Worm (Caenorhabditis elegans) whole organism, L4 larva: ENCODE measurements around the gene slcf-2.

Source experiments
- D1046.2 ChIP-seq: fragments of 200-800 bp; sonication (Bioruptor generic); IDR thresholded peaks from 2 replicates; pipeline ENCODE4 v1.3.6; 2022; ENCODE audit warnings: missing genetic modification characterization, missing compliant biosample characterization
- F26F4.8 ChIP-seq: fragments of 200-800 bp; sonication (Bioruptor generic); conservative IDR thresholded peaks from 2 replicates; pipeline ENCODE4 v1.3.6; 2022; ENCODE audit warnings: missing genetic modification characterization, missing compliant biosample characterization
- F49E8.2 ChIP-seq: sonication (generic microtip); optimal IDR thresholded peaks from 2 replicates; lab custom pipeline; 2016; ENCODE audit warnings: missing compliant biosample characterization, mild to moderate bottlenecking, missing genetic modification characterization, borderline replicate concordance
- T26A8.4 ChIP-seq: fragments of 200-800 bp; sonication (Bioruptor generic); IDR thresholded peaks from 2 replicates; pipeline ENCODE4 v1.3.6; 2022; ENCODE audit warnings: missing genetic modification characterization, missing compliant biosample characterization
- Y48G9A.11 ChIP-seq: fragments of 200-800 bp; sonication (Bioruptor generic); IDR thresholded peaks from 2 replicates; pipeline ENCODE4 v1.3.6; 2022; ENCODE audit warnings: missing genetic modification reagents, missing genetic modification characterization, missing compliant biosample characterization
- ama-1 ChIP-seq: fragments of 150-350 bp; optimal IDR thresholded peaks from 2 replicates; lab custom pipeline; 2014; ENCODE audit warnings: inconsistent platforms, mixed read lengths
- attf-4 ChIP-seq: sonication (generic microtip); optimal IDR thresholded peaks from 3 replicates; lab custom pipeline; 2017; ENCODE audit warnings: missing biosample characterization, missing genetic modification characterization
- ceh-20 ChIP-seq: fragments of 200-800 bp; sonication (Bioruptor generic); IDR thresholded peaks from 2 replicates; pipeline ENCODE4 v1.3.6; 2022; ENCODE audit warnings: missing genetic modification reagents, missing genetic modification characterization, missing compliant biosample characterization
- ceh-28 ChIP-seq: fragments of 150-350 bp; optimal IDR thresholded peaks from 2 replicates; lab custom pipeline; 2014; ENCODE audit warnings: missing biosample characterization, missing genetic modification reagents, missing genetic modification characterization
- ceh-62 ChIP-seq: sonication (generic microtip); optimal IDR thresholded peaks from 2 replicates; lab custom pipeline; 2017; ENCODE audit warnings: missing biosample characterization, missing genetic modification characterization
- ceh-82 ChIP-seq: sonication (generic microtip); optimal IDR thresholded peaks from 2 replicates; lab custom pipeline; 2017; ENCODE audit warnings: missing biosample characterization, missing genetic modification characterization
- ces-1 ChIP-seq: fragments of 150-350 bp; sonication (generic microtip); optimal IDR thresholded peaks from 4 replicates; lab custom pipeline; 2014; ENCODE audit warnings: missing biosample characterization, missing genetic modification reagents, missing genetic modification characterization
- cey-2 ChIP-seq: sonication (generic microtip); optimal IDR thresholded peaks from 3 replicates; lab custom pipeline; 2017; ENCODE audit warnings: missing genetic modification characterization, mild to moderate bottlenecking, missing compliant biosample characterization, antibody characterized with exemption, borderline replicate concordance; ENCODE audit not compliant: insufficient read depth
- ctbp-1 ChIP-seq: fragments of 200-800 bp; sonication (Bioruptor generic); IDR thresholded peaks from 2 replicates; pipeline ENCODE4 v1.3.6; 2022; ENCODE audit warnings: missing genetic modification reagents, missing genetic modification characterization, missing compliant biosample characterization
- daf-12 ChIP-seq: fragments of 150-350 bp; optimal IDR thresholded peaks from 2 replicates; lab custom pipeline; 2014; ENCODE audit warnings: missing biosample characterization, missing genetic modification reagents, missing genetic modification characterization
- daf-16 ChIP-seq, 3 experiments: sonication (generic microtip); optimal IDR thresholded peaks; 2 replicates each; lab custom pipeline; 2016 to 2017; ENCODE audit warnings: missing genetic modification characterization in 3 of 3, missing genetic modification reagents in 3 of 3, mild to moderate bottlenecking in 2 of 3, missing compliant biosample characterization in 2 of 3, missing biosample characterization in 1 of 3, moderate library complexity in 1 of 3
- daf-8 ChIP-seq: fragments of 200-800 bp; sonication (Bioruptor generic); IDR thresholded peaks from 2 replicates; pipeline ENCODE4 v1.3.6; 2022; ENCODE audit warnings: missing genetic modification characterization, missing compliant biosample characterization
- dmd-8 ChIP-seq: fragments of 200-800 bp; sonication (Bioruptor generic); IDR thresholded peaks from 2 replicates; pipeline ENCODE4 v1.3.6; 2022; ENCODE audit warnings: missing genetic modification characterization, missing compliant biosample characterization
- dmd-9 ChIP-seq: fragments of 200-800 bp; sonication (Bioruptor generic); IDR thresholded peaks from 2 replicates; pipeline ENCODE4 v1.3.6; 2022; ENCODE audit warnings: missing genetic modification reagents, missing genetic modification characterization, missing compliant biosample characterization
- duxl-1 ChIP-seq: sonication (generic microtip); optimal IDR thresholded peaks from 2 replicates; lab custom pipeline; 2016; ENCODE audit warnings: mild to moderate bottlenecking, missing genetic modification characterization, moderate library complexity, missing compliant biosample characterization; ENCODE audit not compliant: poor library complexity
- fkh-10 ChIP-seq: fragments of 150-350 bp; optimal IDR thresholded peaks from 2 replicates; lab custom pipeline; 2014; ENCODE audit warnings: missing biosample characterization, missing genetic modification reagents, missing genetic modification characterization
- hlh-30 ChIP-seq: sonication (generic microtip); optimal IDR thresholded peaks from 2 replicates; lab custom pipeline; 2017; ENCODE audit warnings: antibody characterized with exemption, mild to moderate bottlenecking, missing genetic modification characterization, missing compliant biosample characterization; ENCODE audit not compliant: insufficient read depth
- lin-13 ChIP-seq: fragments of 150-350 bp; optimal IDR thresholded peaks from 2 replicates; lab custom pipeline; 2014; ENCODE audit warnings: missing biosample characterization, missing genetic modification reagents, missing genetic modification characterization
- lin-39 ChIP-seq: fragments of 150-350 bp; optimal IDR thresholded peaks from 2 replicates; lab custom pipeline; 2014; ENCODE audit warnings: missing biosample characterization, missing genetic modification reagents, missing genetic modification characterization
- lir-3 ChIP-seq: sonication (generic microtip); optimal IDR thresholded peaks from 2 replicates; lab custom pipeline; 2016; ENCODE audit warnings: mild to moderate bottlenecking, missing genetic modification characterization, missing compliant biosample characterization
- mes-2 ChIP-seq: sonication (generic microtip); optimal IDR thresholded peaks from 2 replicates; lab custom pipeline; 2016; ENCODE audit warnings: missing genotype, mild to moderate bottlenecking, missing genetic modification characterization, missing compliant biosample characterization; ENCODE audit not compliant: poor library complexity, severe bottlenecking
- mxl-3 ChIP-seq: fragments of 200-800 bp; sonication (Bioruptor generic); optimal IDR thresholded peaks from 2 replicates; lab custom pipeline; 2018; ENCODE audit warnings: mild to moderate bottlenecking, missing genetic modification characterization, missing compliant biosample characterization
- nhr-41 ChIP-seq: fragments of 200-800 bp; sonication (Bioruptor generic); IDR thresholded peaks from 2 replicates; pipeline ENCODE4 v1.3.6; 2022; ENCODE audit warnings: missing genetic modification reagents, missing genetic modification characterization, missing compliant biosample characterization
- nhr-42 ChIP-seq: fragments of 200-800 bp; sonication (Bioruptor generic); IDR thresholded peaks from 2 replicates; pipeline ENCODE4 v1.3.6; 2022; ENCODE audit warnings: missing genetic modification characterization, missing compliant biosample characterization
- nhr-76 ChIP-seq: fragments of 150-350 bp; optimal IDR thresholded peaks from 2 replicates; lab custom pipeline; 2014; ENCODE audit warnings: missing biosample characterization, missing genetic modification characterization
- nhr-77 ChIP-seq: fragments of 150-350 bp; optimal IDR thresholded peaks from 2 replicates; lab custom pipeline; 2014; ENCODE audit warnings: missing biosample characterization, missing genetic modification characterization
- php-3 ChIP-seq: fragments of 200-800 bp; sonication (Bioruptor generic); IDR thresholded peaks from 2 replicates; pipeline ENCODE4 v1.3.6; 2022; ENCODE audit warnings: missing genetic modification reagents, missing genetic modification characterization, missing compliant biosample characterization
- pqm-1 ChIP-seq: sonication (generic microtip); optimal IDR thresholded peaks from 2 replicates; lab custom pipeline; 2017; ENCODE audit warnings: missing biosample characterization, missing genetic modification characterization
- sdz-12 ChIP-seq: fragments of 200-800 bp; sonication (Bioruptor generic); optimal IDR thresholded peaks from 2 replicates; lab custom pipeline; 2018; ENCODE audit warnings: mild to moderate bottlenecking, missing genetic modification characterization, missing compliant biosample characterization
- set-16 ChIP-seq: fragments of 200-800 bp; sonication (Bioruptor generic); IDR thresholded peaks from 2 replicates; pipeline ENCODE4 v1.3.6; 2022; ENCODE audit warnings: missing genetic modification reagents, missing genetic modification characterization, missing compliant biosample characterization
- skn-1 ChIP-seq: fragments of 150-350 bp; optimal IDR thresholded peaks from 2 replicates; lab custom pipeline; 2014; ENCODE audit warnings: missing biosample characterization, missing genetic modification characterization
- snpc-1.2 ChIP-seq: fragments of 200-800 bp; sonication (Bioruptor generic); IDR thresholded peaks from 2 replicates; pipeline ENCODE4 v1.3.6; 2022; ENCODE audit warnings: missing genetic modification reagents, missing genetic modification characterization, missing compliant biosample characterization
- tra-1 ChIP-seq: fragments of 200-800 bp; sonication (Bioruptor generic); IDR thresholded peaks from 2 replicates; pipeline ENCODE4 v1.3.6; 2022; ENCODE audit warnings: missing genetic modification reagents, missing genetic modification characterization, missing compliant biosample characterization
- unc-39 ChIP-seq: sonication (generic microtip); optimal IDR thresholded peaks from 2 replicates; lab custom pipeline; 2017; ENCODE audit warnings: missing biosample characterization, missing genetic modification characterization
- unc-62 ChIP-seq, 3 experiments: fragments of 150-350 bp in 1 of 3; sonication (generic microtip); optimal IDR thresholded peaks in 2 of 3; peaks in 1 of 3; 1 replicate in 1 of 3; 2 replicates in 2 of 3; lab custom pipeline; 2014 to 2017; ENCODE audit warnings: missing biosample characterization in 3 of 3, missing genetic modification characterization in 3 of 3, missing genetic modification reagents in 3 of 3, missing genotype in 1 of 3
- ztf-11 ChIP-seq: fragments of 150-350 bp; optimal IDR thresholded peaks from 2 replicates; lab custom pipeline; 2014; ENCODE audit warnings: missing biosample characterization, missing genetic modification characterization
- ztf-7 ChIP-seq: fragments of 150-350 bp; optimal IDR thresholded peaks from 2 replicates; lab custom pipeline; 2014; ENCODE audit warnings: missing biosample characterization, missing genetic modification characterization

The slcf-2 gene

ce11 chrX:3416063-3416462 is 22.4 kb downstream of the slcf-2 start:
- TF ChIP-seq daf-12 (tag; lab: Kevin White, UChicago), result no peak
- no peak for TF ChIP-seq D1046.2
- TF ChIP-seq skn-1 (tag; lab: Kevin White, UChicago), result no peak
- no peak for TF ChIP-seq nhr-76
- TF ChIP-seq ctbp-1 (GFP tag; lab: Robert Waterston, UW), result no peak
- no peak for TF ChIP-seq ceh-20 (GFP tag; lab: Robert Waterston, UW)
- TF ChIP-seq Y48G9A.11 (GFP tag; lab: Robert Waterston, UW), result no peak
- TF ChIP-seq daf-16 (GFP tag; optimal IDR thresholded peaks at IDR 0.05; lab: Kevin White, UChicago), result no peak
- no peak for TF ChIP-seq daf-16 (tag; optimal IDR thresholded peaks at IDR 0.05; lab: Kevin White, UChicago)
- no peak for TF ChIP-seq F49E8.2 (tag; lab: Kevin White, UChicago)

- TF ChIP-seq F49E8.2 (tag; lab: Kevin White, UChicago), result no peak
- TF ChIP-seq nhr-42 (GFP tag; lab: Robert Waterston, UW), result no peak
- no peak for TF ChIP-seq daf-12 (tag; lab: Kevin White, UChicago)
- TF ChIP-seq Y48G9A.11 (GFP tag; lab: Robert Waterston, UW), result no peak
- TF ChIP-seq sdz-12 (GFP tag; lab: Kevin White, UChicago), result no peak
- TF ChIP-seq attf-4, result no peak
- TF ChIP-seq php-3, result no peak
- TF ChIP-seq ceh-62 (tag; lab: Kevin White, UChicago), result no peak
- no peak for TF ChIP-seq unc-39 (tag; lab: Kevin White, UChicago)
- TF ChIP-seq snpc-1.2, result no peak
- no peak for TF ChIP-seq set-16 (GFP tag; lab: Robert Waterston, UW)
- no peak for TF ChIP-seq daf-8 (GFP tag; lab: Robert Waterston, UW)
- no peak for TF ChIP-seq ceh-82
- no peak for TF ChIP-seq ceh-20 (GFP tag; lab: Robert Waterston, UW)
Measured at ce11 chrX:3419084-3419483, 25.4 kb downstream of the slcf-2 start, which contains the start of gene C04F6.7. TSS of gene C04F6.7 (minus strand) at chrX:3419184.

ce11 chrX:3424516-3424915 is 30.9 kb downstream of the slcf-2 start, which contains the start of gene ZK813.6:
TSS of gene ZK813.6 (plus strand) at chrX:3424816.
- TF ChIP-seq F26F4.8, result no peak
- TF ChIP-seq ztf-11, result no peak
- no peak for TF ChIP-seq ces-1 (GFP tag; lab: Kevin White, UChicago)
- TF ChIP-seq cey-2 (tag; lab: Kevin White, UChicago), result no peak

- TF ChIP-seq unc-39 (tag; lab: Kevin White, UChicago) (no peak), fkh-10 (GFP tag; lab: Kevin White, UChicago) (peak; percentile 48), set-16 (GFP tag; lab: Robert Waterston, UW) (no peak), lir-3 (tag; lab: Kevin White, UChicago) (no peak), ces-1 (GFP tag; lab: Kevin White, UChicago) (peak; percentile 73), nhr-77 (tag; lab: Kevin White, UChicago) (no peak), mes-2 (tag; lab: Kevin White, UChicago) (no peak), unc-62 (GFP tag; optimal IDR thresholded peaks at IDR 0.05 in 1 of 2; lab: Kevin White, UChicago) (no peak), unc-62 (tag; optimal IDR thresholded peaks at IDR 0.05; lab: Kevin White, UChicago) (no peak), dmd-8 (GFP tag; lab: Robert Waterston, UW) (no peak)
Measured at ce11 chrX:3429122-3429521, 35.5 kb downstream of the slcf-2 start.

ce11 chrX:3430020-3430419 is 36.4 kb downstream of the slcf-2 start, which contains the start of gene ZK813.4:
TSS of gene ZK813.4 (minus strand) at chrX:3430120.
- TF ChIP-seq duxl-1 (tag; lab: Kevin White, UChicago), result no peak
- TF ChIP-seq dmd-9 (GFP tag; lab: Robert Waterston, UW), result no peak
- no peak for TF ChIP-seq nhr-41 (GFP tag; lab: Robert Waterston, UW)
- TF ChIP-seq daf-16 (GFP tag; optimal IDR thresholded peaks at IDR 0.05; lab: Kevin White, UChicago), result no peak
- no peak for TF ChIP-seq daf-16 (tag; optimal IDR thresholded peaks at IDR 0.05; lab: Kevin White, UChicago)
- no peak for TF ChIP-seq lin-39 (tag; lab: Kevin White, UChicago)
- no peak for TF ChIP-seq mxl-3 (GFP tag; lab: Kevin White, UChicago)
- TF ChIP-seq hlh-30 (tag; lab: Kevin White, UChicago), result no peak
- TF ChIP-seq snpc-1.2, result no peak
- TF ChIP-seq lin-13, result no peak
- no peak for TF ChIP-seq T26A8.4 (GFP tag; lab: Robert Waterston, UW)
- TF ChIP-seq ztf-7 (tag; lab: Kevin White, UChicago), result no peak
- no peak for TF ChIP-seq ceh-28
- TF ChIP-seq pqm-1, result no peak
- no peak for TF ChIP-seq tra-1 (GFP tag; lab: Robert Waterston, UW)
- TF ChIP-seq unc-39 (tag; lab: Kevin White, UChicago), result no peak
- TF ChIP-seq cey-2 (tag; lab: Kevin White, UChicago), result no peak
- no peak for TF ChIP-seq ama-1 (lab: Kevin White, UChicago)
